1 fruit fly cellular context compared by ENCODE assay signal in genomic region chrX:14897592-14897991, dm6.
TF ChIP-seq lines count a peak whose summit lies in the region.

No protein-coding gene starts in this region.

TF ChIP-seq in whole organism, prepupa, 60 proteins besides CTCF, POLR2A, EP300 and RAD21 (continued from another document):
- no peak for TF ChIP-seq fd59A (GFP tag; optimal IDR thresholded peaks at IDR 0.05; lab: Kevin White, UChicago)
- TF ChIP-seq Sox102F (GFP tag; optimal IDR thresholded peaks at IDR 0.05; lab: Kevin White, UChicago), result peak; percentile 75
- no peak for TF ChIP-seq spab (GFP tag; optimal IDR thresholded peaks at IDR 0.05; lab: Kevin White, UChicago)
- peak; percentile 24 for TF ChIP-seq CG10669 (GFP tag; optimal IDR thresholded peaks at IDR 0.05; lab: Kevin White, UChicago)
- no peak for TF ChIP-seq CG3032 (tag; optimal IDR thresholded peaks at IDR 0.05; lab: Kevin White, UChicago)
- peak; percentile 69 for TF ChIP-seq CG3919 (GFP tag; optimal IDR thresholded peaks at IDR 0.05; lab: Kevin White, UChicago)
- peak; percentile 33 for TF ChIP-seq Lpt (GFP tag; optimal IDR thresholded peaks at IDR 0.05; lab: Kevin White, UChicago)
- TF ChIP-seq fd85E (GFP tag; optimal IDR thresholded peaks at IDR 0.05; lab: Kevin White, UChicago), result peak; percentile 13
- peak; percentile 17 for TF ChIP-seq dac (GFP tag; optimal IDR thresholded peaks at IDR 0.05; lab: Kevin White, UChicago)
- peak; percentile 75 for TF ChIP-seq svp (GFP tag; lab: Kevin White, UChicago)
- peak; percentile 72 for TF ChIP-seq CG31627 (GFP tag; optimal IDR thresholded peaks at IDR 0.05; lab: Kevin White, UChicago)
- peak; percentile 58 for TF ChIP-seq Ets21C (GFP tag; optimal IDR thresholded peaks at IDR 0.05; lab: Kevin White, UChicago)
- peak; percentile 60 for TF ChIP-seq CG7368 (GFP tag; optimal IDR thresholded peaks at IDR 0.05; lab: Kevin White, UChicago)
- peak; percentile 7; the same call in 1 of the 3 replicates for TF ChIP-seq eg (GFP tag; IDR thresholded peaks at IDR 0.05; lab: Robert Waterston, UW)
- TF ChIP-seq fkh (GFP tag; optimal IDR thresholded peaks at IDR 0.05; lab: Kevin White, UChicago), result no peak
- TF ChIP-seq Hr39 (GFP tag; optimal IDR thresholded peaks at IDR 0.05; lab: Kevin White, UChicago), result peak; percentile 70
- TF ChIP-seq Gug (GFP tag; IDR thresholded peaks at IDR 0.05; lab: Robert Waterston, UW), result no peak
- peak; percentile 62 for TF ChIP-seq CG6276 (GFP tag; optimal IDR thresholded peaks at IDR 0.05; lab: Kevin White, UChicago)
- TF ChIP-seq OdsH (GFP tag; optimal IDR thresholded peaks at IDR 0.05; lab: Kevin White, UChicago), result peak; percentile 76
- peak; percentile 46 for TF ChIP-seq Blimp-1 (GFP tag; optimal IDR thresholded peaks at IDR 0.05; lab: Kevin White, UChicago)
- peak; percentile 59 for TF ChIP-seq lz (GFP tag; optimal IDR thresholded peaks at IDR 0.05; lab: Kevin White, UChicago)
- peak; percentile 79 for TF ChIP-seq Met (GFP tag; optimal IDR thresholded peaks at IDR 0.05; lab: Kevin White, UChicago)
- TF ChIP-seq CG11902 (GFP tag; optimal IDR thresholded peaks at IDR 0.05; lab: Kevin White, UChicago), result peak; percentile 76
- TF ChIP-seq CG11762 (GFP tag; optimal IDR thresholded peaks at IDR 0.05; lab: Kevin White, UChicago; ENCODE audit: insufficient read depth), result peak; percentile 55
- TF ChIP-seq Eip78C (GFP tag; lab: Kevin White, UChicago), result peak; percentile 82
- TF ChIP-seq CG1621 (tag; optimal IDR thresholded peaks at IDR 0.05; lab: Kevin White, UChicago), result no peak
- TF ChIP-seq Smox (GFP tag; optimal IDR thresholded peaks at IDR 0.05; lab: Kevin White, UChicago), result peak; percentile 73
- peak; percentile 23 for TF ChIP-seq CG16779 (tag; optimal IDR thresholded peaks at IDR 0.05; lab: Kevin White, UChicago)
- peak; percentile 78 for TF ChIP-seq CG32006 (GFP tag; optimal IDR thresholded peaks at IDR 0.05; lab: Kevin White, UChicago)
- peak; percentile 46 for TF ChIP-seq CG4318 (GFP tag; optimal IDR thresholded peaks at IDR 0.05; lab: Kevin White, UChicago)
- TF ChIP-seq Ets96B (tag; optimal IDR thresholded peaks at IDR 0.05; lab: Kevin White, UChicago), result no peak
- TF ChIP-seq Eip93F (GFP tag; optimal IDR thresholded peaks at IDR 0.05; lab: Kevin White, UChicago), result no peak
- TF ChIP-seq esn (GFP tag; optimal IDR thresholded peaks at IDR 0.05; lab: Kevin White, UChicago), result peak; percentile 81
